Worm (Caenorhabditis elegans): ENCODE data around the gene ZK353.10.
"Not testable (repeated sequence)": the region's sequence is repeated elsewhere in the genome, so short reads cannot be mapped to it uniquely, and the experiment has no call there.

DNA sequence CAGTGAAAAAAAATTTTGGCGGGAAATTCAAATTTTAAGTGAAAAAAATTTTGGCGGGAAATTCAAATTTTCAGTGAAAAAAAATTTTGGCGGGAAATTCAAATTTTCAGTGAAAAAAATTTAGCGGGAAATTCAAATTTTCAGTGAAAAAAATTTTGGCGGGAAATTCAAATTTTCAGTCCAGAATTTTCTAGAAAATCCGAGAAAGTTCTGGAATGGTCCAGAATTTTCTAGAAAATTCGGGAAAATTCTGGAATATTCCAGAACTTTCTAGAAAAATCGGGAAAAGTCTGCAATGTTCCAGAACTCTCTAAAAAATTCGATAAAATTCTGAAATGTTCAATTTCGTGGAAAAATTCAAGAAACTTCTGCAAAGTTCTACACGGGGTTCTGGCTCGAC lies 48.2 kb upstream of the ZK353.10 start:
- not testable (repeated sequence) for TF ChIP-seq snpc-4 (GFP tag; optimal IDR thresholded peaks at IDR 0.05); snpc-4 (tag; optimal IDR thresholded peaks at IDR 0.05); ama-1 (optimal IDR thresholded peaks at IDR 0.05); ama-1 (GFP tag; optimal IDR thresholded peaks at IDR 0.05); lin-54 (GFP tag; optimal IDR thresholded peaks at IDR 0.05); Y67H2A.10 (GFP tag; conservative IDR thresholded peaks at IDR 0.05); F57A8.1 (GFP tag; optimal IDR thresholded peaks at IDR 0.05); nfya-1 (tag; optimal IDR thresholded peaks at IDR 0.05; ENCODE audit: borderline replicate concordance, insufficient read depth); madf-8 (GFP tag; conservative IDR thresholded peaks at IDR 0.05); F52B5.7 (tag; optimal IDR thresholded peaks at IDR 0.05)

Measured in whole organism, young adult.